Worm (Caenorhabditis elegans): ENCODE measurements around the gene Y110A2AL.10.

ce11 chrII:2836853-2837252 is 34.9 kb downstream of the Y110A2AL.10 start, which contains the start of gene K12H6.7:
- TF ChIP-seq elt-2 (tag; optimal IDR thresholded peaks at IDR 0.05), result no peak
- no peak for TF ChIP-seq ceh-24 (tag; optimal IDR thresholded peaks at IDR 0.05)
- TF ChIP-seq K02D7.2 (tag; optimal IDR thresholded peaks at IDR 0.05), result no peak
- no peak for TF ChIP-seq pha-4 (tag; optimal IDR thresholded peaks at IDR 0.05)
- no peak for TF ChIP-seq pax-1 (tag; optimal IDR thresholded peaks at IDR 0.05)
- TF ChIP-seq pros-1 (tag; optimal IDR thresholded peaks at IDR 0.05), result no peak
- TF ChIP-seq ceh-9 (tag; optimal IDR thresholded peaks at IDR 0.05), result no peak
